Fruit fly (Drosophila melanogaster): ENCODE measurements around the gene Cpr97Eb.

Gene Cpr97Eb

DNA sequence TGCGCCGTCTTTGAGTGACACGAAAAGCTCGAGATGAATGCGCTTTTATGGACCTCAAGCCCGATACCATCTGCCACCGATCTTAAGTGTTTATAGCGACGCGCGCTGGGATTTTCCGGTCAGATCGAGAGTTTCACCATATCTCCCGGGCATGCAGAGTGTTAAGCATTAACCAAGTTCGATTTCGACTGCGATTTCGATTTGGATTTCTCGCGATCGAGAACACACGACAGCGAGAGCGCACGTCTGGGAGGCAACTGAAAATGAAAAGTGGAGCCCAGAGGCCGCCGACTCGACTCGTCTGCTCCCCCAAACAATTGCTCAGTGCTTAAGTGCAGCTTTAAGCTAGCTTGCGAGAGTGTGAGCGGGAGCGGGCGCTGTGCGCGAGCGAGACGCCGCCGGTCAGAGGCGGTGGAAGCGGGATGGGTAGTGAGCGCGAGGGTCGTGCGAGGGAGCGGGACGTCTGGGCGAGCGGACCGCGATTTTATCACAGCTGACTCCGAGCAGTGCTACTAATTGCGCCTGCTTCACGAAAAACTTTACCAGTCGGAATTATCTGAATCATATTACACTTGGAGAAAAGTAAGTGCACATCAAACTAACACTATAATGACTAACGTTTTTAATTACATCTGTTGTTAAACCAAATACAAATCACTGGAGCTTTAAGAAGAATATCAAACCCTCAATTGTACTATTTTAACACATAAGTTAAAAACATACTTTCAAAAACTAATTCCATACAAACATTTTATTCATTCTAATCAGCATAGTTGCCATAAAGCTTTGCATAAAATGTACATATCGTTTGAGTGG, 20.9 kb downstream of the Cpr97Eb start, which contains the start of gene spz (continued):
- TF ChIP-seq CG8290 (GFP tag; optimal IDR thresholded peaks at IDR 0.05) (no peak), CG8290 (tag; optimal IDR thresholded peaks at IDR 0.05) (peak in 1 of 2 experiments; percentile 41), CG17359 (tag; optimal IDR thresholded peaks at IDR 0.05) (peak; percentile 50), CG10565 (GFP tag; optimal IDR thresholded peaks at IDR 0.05) (no peak), Dfd (GFP tag; optimal IDR thresholded peaks at IDR 0.05) (no peak), CG10366 (GFP tag; IDR thresholded peaks at IDR 0.05) (no peak), pros (GFP tag; optimal IDR thresholded peaks at IDR 0.05) (no peak), kni (GFP tag; optimal IDR thresholded peaks at IDR 0.05) (peak; percentile 9), CG1832 (GFP tag; optimal IDR thresholded peaks at IDR 0.05) (peak; percentile 86), CG17385 (GFP tag; optimal IDR thresholded peaks at IDR 0.05) (no peak), Mes4 (GFP tag; optimal IDR thresholded peaks at IDR 0.05) (no peak), CG6175 (GFP tag; IDR thresholded peaks at IDR 0.05) (0 out of 3 replicates have a peak, but pooled peaks have one; percentile 49), CG32767 (GFP tag; IDR thresholded peaks at IDR 0.05) (no peak), hth (optimal IDR thresholded peaks at IDR 0.05) (no peak), CG6272 (GFP tag; IDR thresholded peaks at IDR 0.05) (0 out of 2 replicates have a peak, but pooled peaks have one; percentile 9), grau (tag; optimal IDR thresholded peaks at IDR 0.05) (peak; percentile 18), her (GFP tag; optimal IDR thresholded peaks at IDR 0.05) (no peak), Hmr (GFP tag; optimal IDR thresholded peaks at IDR 0.05) (peak; percentile 43), crol (GFP tag; IDR thresholded peaks at IDR 0.05) (peak; percentile 95), sima (GFP tag; optimal IDR thresholded peaks at IDR 0.05) (no peak), sd (tag; optimal IDR thresholded peaks at IDR 0.05) (no peak), corto (GFP tag; optimal IDR thresholded peaks at IDR 0.05) (no peak), Dbx (GFP tag; IDR thresholded peaks at IDR 0.05) (no peak), Asciz (GFP tag; optimal IDR thresholded peaks at IDR 0.05) (no peak), CG18764 (GFP tag; optimal IDR thresholded peaks at IDR 0.05) (no peak), Six4 (GFP tag; optimal IDR thresholded peaks at IDR 0.05) (peak; percentile 18), dmrt99B (tag; optimal IDR thresholded peaks at IDR 0.05) (peak; percentile 64), Sox102F (GFP tag; optimal IDR thresholded peaks at IDR 0.05) (peak; percentile 54), unpg (GFP tag; optimal IDR thresholded peaks at IDR 0.05) (peak; percentile 46), gce (GFP tag; IDR thresholded peaks at IDR 0.05) (no peak), row (GFP tag; IDR thresholded peaks at IDR 0.05) (peak; percentile 46; the same call in 1 of the 3 replicates), Pdp1 (GFP tag; optimal IDR thresholded peaks at IDR 0.05) (no peak), pfk (GFP tag; optimal IDR thresholded peaks at IDR 0.05) (no peak), Ssrp (tag; optimal IDR thresholded peaks at IDR 0.05) (no peak), sisA (GFP tag; IDR thresholded peaks at IDR 0.05) (no peak)

DNA sequence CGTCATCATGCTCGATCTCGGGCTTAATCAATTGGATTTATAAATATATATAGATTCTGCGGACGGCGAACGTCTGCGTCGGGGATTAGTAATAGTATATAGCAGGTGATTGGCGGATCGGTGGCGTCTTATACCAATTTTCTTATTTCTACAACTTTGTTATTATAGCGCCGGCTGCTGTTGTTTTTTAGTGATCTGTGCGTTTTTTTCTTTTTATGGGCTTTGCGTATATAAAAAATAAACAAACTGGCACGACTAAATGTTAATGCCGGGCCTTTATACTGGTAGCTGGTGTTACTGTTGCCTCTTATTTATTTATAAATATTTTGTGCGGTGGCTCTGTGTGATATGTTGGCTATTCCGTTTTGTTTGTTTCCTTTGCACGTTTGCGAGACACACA, 21.7 kb downstream of the Cpr97Eb start:
- TF ChIP-seq Gsc (GFP tag; IDR thresholded peaks at IDR 0.05): no peak
- no peak for TF ChIP-seq CG6254 (GFP tag; optimal IDR thresholded peaks at IDR 0.05)
- TF ChIP-seq CG15514 (GFP tag; optimal IDR thresholded peaks at IDR 0.05): peak; percentile 22
- peak; percentile 72 for TF ChIP-seq Med (GFP tag)
- no peak for TF ChIP-seq lbe (GFP tag; optimal IDR thresholded peaks at IDR 0.05)
- TF ChIP-seq nerfin-2 (GFP tag; IDR thresholded peaks at IDR 0.05; ENCODE audit: partially characterized antibody): no peak
- TF ChIP-seq twi (tag; optimal IDR thresholded peaks at IDR 0.05): no peak
- peak; percentile 2 for TF ChIP-seq lab (GFP tag; optimal IDR thresholded peaks at IDR 0.05)
- TF ChIP-seq CG1647 (GFP tag; optimal IDR thresholded peaks at IDR 0.05): no peak
- no peak for TF ChIP-seq CG7745 (tag; optimal IDR thresholded peaks at IDR 0.05)
- TF ChIP-seq ab (GFP tag; optimal IDR thresholded peaks at IDR 0.05): no peak
- no peak for TF ChIP-seq NC2α (GFP tag; optimal IDR thresholded peaks at IDR 0.05)
- TF ChIP-seq Vsx1 (GFP tag; optimal IDR thresholded peaks at IDR 0.05): no peak
- TF ChIP-seq dysf (GFP tag; IDR thresholded peaks at IDR 0.05): peak; percentile 23; the same call in 1 of the 3 replicates
- TF ChIP-seq MESR4 (GFP tag; optimal IDR thresholded peaks at IDR 0.05): no peak
- TF ChIP-seq fu2 (GFP tag; optimal IDR thresholded peaks at IDR 0.05): no peak
